Worm (Caenorhabditis elegans): ENCODE data around the gene C05G5.5.

The C05G5.5 gene

ce11 chrX:14792315-14793197 lies 31.6 kb upstream of the C05G5.5 start:
- TF ChIP-seq madf-10 (tag; optimal IDR thresholded peaks at IDR 0.05) (peak; percentile 17), ama-1 (optimal IDR thresholded peaks at IDR 0.05) (peak; percentile 88), ama-1 (GFP tag; optimal IDR thresholded peaks at IDR 0.05) (no peak), Y95B8A.8 (GFP tag; IDR thresholded peaks at IDR 0.05) (no peak), repo-1 (tag; optimal IDR thresholded peaks at IDR 0.05) (peak; percentile 25), madf-3 (GFP tag; IDR thresholded peaks at IDR 0.05) (0 out of 2 replicates have a peak, but pooled peaks have one; percentile 63), Y53F4B.3 (GFP tag; IDR thresholded peaks at IDR 0.05) (no peak), nhr-80 (tag; optimal IDR thresholded peaks at IDR 0.05) (peak; percentile 31), ceh-58 (GFP tag; IDR thresholded peaks at IDR 0.05) (no peak), lin-26 (GFP tag; IDR thresholded peaks at IDR 0.05) (0 out of 2 replicates have a peak, but pooled peaks have one; percentile 33), F37B4.10 (GFP tag; IDR thresholded peaks at IDR 0.05) (0 out of 2 replicates have a peak, but pooled peaks have one; percentile 3), F10E7.11 (tag; optimal IDR thresholded peaks at IDR 0.05) (no peak), lin-40 (tag; optimal IDR thresholded peaks at IDR 0.05) (peak; percentile 21)

ce11 chrX:14791195-14791739 lies 30.3 kb upstream of the C05G5.5 start:
- peak; percentile 81 for TF ChIP-seq ama-1 (optimal IDR thresholded peaks at IDR 0.05)
- TF ChIP-seq ama-1 (GFP tag; optimal IDR thresholded peaks at IDR 0.05), result no peak
- TF ChIP-seq F55B11.4 (tag; optimal IDR thresholded peaks at IDR 0.05; ENCODE audit: borderline replicate concordance, insufficient read depth), result no peak
- TF ChIP-seq zfh-2 (GFP tag; conservative IDR thresholded peaks at IDR 0.05), result peak; percentile 44; the same call in 1 of the 2 replicates
- no peak for TF ChIP-seq Y67H2A.10 (GFP tag; conservative IDR thresholded peaks at IDR 0.05)
- TF ChIP-seq ztf-22 (GFP tag; optimal IDR thresholded peaks at IDR 0.05), result no peak
- no peak for TF ChIP-seq F33H1.4 (GFP tag; IDR thresholded peaks at IDR 0.05)
- no peak for TF ChIP-seq zim-3 (tag; optimal IDR thresholded peaks at IDR 0.05)
- no peak for TF ChIP-seq ceh-40 (GFP tag; IDR thresholded peaks at IDR 0.05)
- no peak for TF ChIP-seq F22D6.2 (tag; optimal IDR thresholded peaks at IDR 0.05)
- TF ChIP-seq nhr-90 (tag; optimal IDR thresholded peaks at IDR 0.05), result no peak
- peak; percentile 44 for TF ChIP-seq nhr-27 (tag; optimal IDR thresholded peaks at IDR 0.05)
- TF ChIP-seq F57C9.4 (tag; optimal IDR thresholded peaks at IDR 0.05), result no peak

DNA sequence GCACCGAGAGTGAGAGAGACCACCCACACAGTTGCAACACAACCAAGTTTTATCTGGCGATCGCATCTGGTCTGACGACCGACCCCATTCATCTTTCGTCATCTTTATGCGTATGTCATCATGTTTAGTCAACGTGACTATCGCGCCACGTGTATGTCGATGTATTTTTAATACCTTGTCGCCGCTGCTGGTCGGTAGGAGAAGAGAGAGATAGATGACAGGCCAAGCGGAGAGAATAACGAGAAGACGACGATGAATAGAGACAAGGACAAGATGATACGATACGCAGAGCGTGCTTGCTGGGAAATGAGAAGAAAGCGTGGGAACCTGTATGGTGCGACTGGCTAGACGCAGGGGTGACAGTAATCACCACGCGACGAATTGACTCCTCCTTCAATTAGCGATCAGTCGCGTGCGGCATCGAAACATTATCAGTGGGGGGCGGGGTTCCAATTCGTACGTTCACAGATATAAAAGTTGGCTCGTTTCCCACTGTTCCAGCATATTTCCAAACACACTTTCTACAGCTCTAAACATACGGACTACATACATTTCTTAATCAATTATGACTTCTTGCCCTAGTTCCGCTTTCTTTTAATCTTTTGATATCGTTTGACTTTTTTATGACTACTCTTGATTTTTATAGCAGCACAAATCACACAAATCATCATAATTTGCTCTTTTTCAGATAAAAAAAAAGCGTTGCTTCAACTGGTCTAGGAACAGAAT lies 29.6 kb upstream of the C05G5.5 start, which contains the start of gene tatn-1:
tatn-1 (plus strand) TSS at position 689 of the 729 bp plus-strand sequence.
- no peak for TF ChIP-seq ztf-28 (GFP tag; IDR thresholded peaks at IDR 0.05)
- TF ChIP-seq aptf-2 (GFP tag; conservative IDR thresholded peaks at IDR 0.05), result no peak
- TF ChIP-seq somi-1 (GFP tag; optimal IDR thresholded peaks at IDR 0.05), result peak; percentile 59
- no peak for TF ChIP-seq snpc-4 (GFP tag; optimal IDR thresholded peaks at IDR 0.05)
- peak in 2 of 4 experiments; percentile 37 to 62 for TF ChIP-seq snpc-4 (tag; optimal IDR thresholded peaks at IDR 0.05)
- peak; percentile 25 for TF ChIP-seq ZK185.1 (tag; optimal IDR thresholded peaks at IDR 0.05; ENCODE audit: poor library complexity, severe bottlenecking)
- TF ChIP-seq madf-10 (tag; optimal IDR thresholded peaks at IDR 0.05), result peak; percentile 60
- TF ChIP-seq mcd-1 (GFP tag; IDR thresholded peaks at IDR 0.05), result peak; percentile 40; the same call in 1 of the 2 replicates
- peak; percentile 70; the same call in 1 of the 2 replicates for TF ChIP-seq zfh-2 (GFP tag; conservative IDR thresholded peaks at IDR 0.05)
- TF ChIP-seq sea-2 (GFP tag; IDR thresholded peaks at IDR 0.05), result no peak
- TF ChIP-seq lir-1 (GFP tag; conservative IDR thresholded peaks at IDR 0.05), result 0 out of 2 replicates have a peak, but pooled peaks have one; percentile 9
- TF ChIP-seq efl-1 (GFP tag; optimal IDR thresholded peaks at IDR 0.05), result no peak
- TF ChIP-seq chd-7 (tag; optimal IDR thresholded peaks at IDR 0.05), result peak; percentile 26
- TF ChIP-seq pbrm-1 (GFP tag; IDR thresholded peaks at IDR 0.05), result no peak
- TF ChIP-seq ztf-18 (tag; optimal IDR thresholded peaks at IDR 0.05), result no peak
- TF ChIP-seq him-1 (tag; optimal IDR thresholded peaks at IDR 0.05), result no peak
- TF ChIP-seq ets-4 (GFP tag; optimal IDR thresholded peaks at IDR 0.05), result peak; percentile 90
- TF ChIP-seq B0336.3 (GFP tag; IDR thresholded peaks at IDR 0.05), result peak; percentile 51; the same call in 1 of the 2 replicates
- no peak for TF ChIP-seq F10E7.11 (tag; optimal IDR thresholded peaks at IDR 0.05)
- peak; percentile 18 for TF ChIP-seq gei-17 (GFP tag; optimal IDR thresholded peaks at IDR 0.05)
- no peak for TF ChIP-seq snpc-1.3 (tag; optimal IDR thresholded peaks at IDR 0.05; ENCODE audit: insufficient read depth)
- no peak for TF ChIP-seq ceh-40 (GFP tag; IDR thresholded peaks at IDR 0.05)
- peak; percentile 86 for TF ChIP-seq ztf-26 (tag; optimal IDR thresholded peaks at IDR 0.05)
